Worm (Caenorhabditis elegans): ENCODE data around the gene srv-10.

Gene srv-10

ce11 chrV:13401669-13402068 lies 22.0 kb upstream of the srv-10 start:
- TF ChIP-seq bed-3 (GFP tag; optimal IDR thresholded peaks at IDR 0.05) (no peak), ces-1 (GFP tag; optimal IDR thresholded peaks at IDR 0.05) (peak; percentile 65)

ce11 chrV:13402524-13402923 lies 21.2 kb upstream of the srv-10 start:
- TF ChIP-seq ces-1 (GFP tag; optimal IDR thresholded peaks at IDR 0.05): no peak
- no peak for TF ChIP-seq sptf-1 (tag; optimal IDR thresholded peaks at IDR 0.05)
- no peak for TF ChIP-seq nhr-12 (tag; optimal IDR thresholded peaks at IDR 0.05)
- TF ChIP-seq bed-3 (GFP tag; optimal IDR thresholded peaks at IDR 0.05): no peak
- TF ChIP-seq ceh-39 (tag; optimal IDR thresholded peaks at IDR 0.05): no peak
- peak; percentile 56 for TF ChIP-seq hlh-1 (tag; optimal IDR thresholded peaks at IDR 0.05)
- TF ChIP-seq ztf-11 (tag; optimal IDR thresholded peaks at IDR 0.05): no peak
- TF ChIP-seq cnd-1 (tag; optimal IDR thresholded peaks at IDR 0.05): peak; percentile 9
- TF ChIP-seq M03D4.4 (tag; optimal IDR thresholded peaks at IDR 0.05): no peak
- TF ChIP-seq lin-13 (tag; optimal IDR thresholded peaks at IDR 0.05): no peak
- no peak for TF ChIP-seq nhr-2 (tag; optimal IDR thresholded peaks at IDR 0.05)
- TF ChIP-seq mep-1 (tag; optimal IDR thresholded peaks at IDR 0.05): no peak
- TF ChIP-seq pha-4 (tag; optimal IDR thresholded peaks at IDR 0.05): no peak
- TF ChIP-seq elt-1 (tag; optimal IDR thresholded peaks at IDR 0.05; ENCODE audit: borderline replicate concordance, insufficient read depth): no peak
- no peak for TF ChIP-seq ceh-43 (GFP tag; optimal IDR thresholded peaks at IDR 0.05)
- TF ChIP-seq ham-2 (GFP tag; optimal IDR thresholded peaks at IDR 0.05): no peak
- TF ChIP-seq snpc-4 (tag; optimal IDR thresholded peaks at IDR 0.05): no peak
- TF ChIP-seq unc-120 (tag; optimal IDR thresholded peaks at IDR 0.05; ENCODE audit: poor library complexity, severe bottlenecking): peak; percentile 24
- no peak for TF ChIP-seq drap-1 (GFP tag; optimal IDR thresholded peaks at IDR 0.05)
- no peak for TF ChIP-seq sem-2 (GFP tag; optimal IDR thresholded peaks at IDR 0.05)
- no peak for TF ChIP-seq elt-3 (tag; optimal IDR thresholded peaks at IDR 0.05)
- no peak for TF ChIP-seq nhr-76 (tag; optimal IDR thresholded peaks at IDR 0.05)
- TF ChIP-seq unc-39 (tag; optimal IDR thresholded peaks at IDR 0.05): no peak
- no peak for TF ChIP-seq lin-32 (GFP tag; optimal IDR thresholded peaks at IDR 0.05)
- TF ChIP-seq mab-5 (tag; optimal IDR thresholded peaks at IDR 0.05): no peak
- no peak for TF ChIP-seq nhr-237 (tag; optimal IDR thresholded peaks at IDR 0.05)
- no peak for TF ChIP-seq zip-8 (tag; optimal IDR thresholded peaks at IDR 0.05)
- no peak for TF ChIP-seq blmp-1 (tag; optimal IDR thresholded peaks at IDR 0.05)
- no peak for TF ChIP-seq flh-1 (GFP tag; optimal IDR thresholded peaks at IDR 0.05)
- TF ChIP-seq nhr-28 (tag; optimal IDR thresholded peaks at IDR 0.05): no peak
- no peak for TF ChIP-seq mls-2 (tag; optimal IDR thresholded peaks at IDR 0.05)
- TF ChIP-seq unc-62 (GFP tag; optimal IDR thresholded peaks at IDR 0.05): peak; percentile 58

ce11 chrV:13406032-13406431 lies 17.7 kb upstream of the srv-10 start, which contains the start of gene cutl-1:
cutl-1 (minus strand) TSS chrV:13406114.
- TF ChIP-seq lsy-2 (tag; optimal IDR thresholded peaks at IDR 0.05) (peak; percentile 4), snpc-4 (tag; optimal IDR thresholded peaks at IDR 0.05) (no peak)

ce11 chrV:13406511-13406910 lies 17.2 kb upstream of the srv-10 start, which contains the start of gene F53F1.2:
F53F1.2 (plus strand) TSS chrV:13406816.
- TF ChIP-seq sem-2 (GFP tag; optimal IDR thresholded peaks at IDR 0.05) (no peak), unc-62 (GFP tag; optimal IDR thresholded peaks at IDR 0.05) (no peak), unc-120 (tag; optimal IDR thresholded peaks at IDR 0.05; ENCODE audit: poor library complexity, severe bottlenecking) (no peak), ceh-43 (GFP tag; optimal IDR thresholded peaks at IDR 0.05) (no peak), hlh-1 (tag; optimal IDR thresholded peaks at IDR 0.05) (no peak), nhr-12 (tag; optimal IDR thresholded peaks at IDR 0.05) (no peak), snpc-4 (tag; optimal IDR thresholded peaks at IDR 0.05) (no peak), mab-5 (tag; optimal IDR thresholded peaks at IDR 0.05) (no peak), lsy-2 (tag; optimal IDR thresholded peaks at IDR 0.05) (no peak), cnd-1 (tag; optimal IDR thresholded peaks at IDR 0.05) (no peak)

- TF ChIP-seq ceh-83 (GFP tag; optimal IDR thresholded peaks at IDR 0.05) (no peak), unc-120 (tag; optimal IDR thresholded peaks at IDR 0.05; ENCODE audit: poor library complexity, severe bottlenecking) (no peak), M03D4.4 (tag; optimal IDR thresholded peaks at IDR 0.05) (no peak), elt-3 (tag; optimal IDR thresholded peaks at IDR 0.05) (no peak), sem-2 (GFP tag; optimal IDR thresholded peaks at IDR 0.05) (no peak), bed-3 (GFP tag; optimal IDR thresholded peaks at IDR 0.05) (no peak)
Observed at ce11 chrV:13407913-13408312, 15.8 kb upstream of the srv-10 start, which contains the start of gene F53F1.3. F53F1.3 (plus strand) TSS chrV:13408242.

Data from whole organism, mixed stage, embryonic.